Fruit fly (Drosophila melanogaster) whole organism, embryonic: Measurements from ENCODE around the gene nmdyn-D6.

Experiments used
- Aef1 ChIP-seq: fragments of 200-800 bp; sonication (Bioruptor generic); IDR thresholded peaks from 3 replicates; pipeline ENCODE4 v1.3.6; 2022; ENCODE audit warnings: missing biosample characterization, missing genetic modification characterization
- CG10147 ChIP-seq: fragments of 200-800 bp; sonication (Bioruptor generic); optimal IDR thresholded peaks from 2 replicates; lab custom pipeline; 2019; ENCODE audit warnings: missing biosample characterization, mild to moderate bottlenecking, missing genetic modification characterization, moderate library complexity
- CG11560 ChIP-seq: fragments of 200-800 bp; sonication (Bioruptor generic); IDR thresholded peaks from 3 replicates; pipeline ENCODE4 v1.3.6; 2022; ENCODE audit warnings: missing biosample characterization, missing genetic modification characterization
- CG12104 ChIP-seq: fragments of 200-800 bp; sonication (Bioruptor generic); optimal IDR thresholded peaks from 3 replicates; lab custom pipeline; 2016; ENCODE audit warnings: missing biosample characterization, missing genetic modification characterization
- CG12219 ChIP-seq: fragments of 200-800 bp; sonication (Bioruptor generic); optimal IDR thresholded peaks from 3 replicates; lab custom pipeline; 2018; ENCODE audit warnings: missing biosample characterization, mild to moderate bottlenecking, missing genetic modification characterization
- CG12744 ChIP-seq: fragments of 200-800 bp; sonication (Bioruptor generic); optimal IDR thresholded peaks from 2 replicates; lab custom pipeline; 2016; ENCODE audit warnings: missing biosample characterization, missing genetic modification characterization
- CG12769 ChIP-seq: fragments of 200-800 bp; sonication (Bioruptor generic); optimal IDR thresholded peaks from 2 replicates; lab custom pipeline; 2019; ENCODE audit warnings: missing biosample characterization, mild to moderate bottlenecking, missing genetic modification characterization, moderate library complexity
- CG13424 ChIP-seq: fragments of 200-800 bp; sonication (Bioruptor generic); optimal IDR thresholded peaks from 2 replicates; lab custom pipeline; 2019; ENCODE audit warnings: missing biosample characterization, mild to moderate bottlenecking, missing genetic modification characterization, moderate library complexity
- CG15514 ChIP-seq: fragments of 200-800 bp; sonication (Bioruptor generic); optimal IDR thresholded peaks from 3 replicates; lab custom pipeline; 2017; ENCODE audit warnings: missing biosample characterization, missing genetic modification characterization, mild to moderate bottlenecking, moderate library complexity, missing genetic modification reagents
- CG15601 ChIP-seq: fragments of 200-800 bp; sonication (Bioruptor generic); optimal IDR thresholded peaks from 3 replicates; lab custom pipeline; 2019; ENCODE audit warnings: missing biosample characterization, mild to moderate bottlenecking, missing genetic modification characterization, moderate library complexity
- CG1647 ChIP-seq: fragments of 200-800 bp; sonication (Bioruptor generic); optimal IDR thresholded peaks from 3 replicates; lab custom pipeline; 2016; ENCODE audit warnings: missing biosample characterization, missing genetic modification characterization
- CG17568 ChIP-seq: fragments of 200-800 bp; sonication (Bioruptor generic); optimal IDR thresholded peaks from 2 replicates; lab custom pipeline; 2018; ENCODE audit warnings: missing biosample characterization, mild to moderate bottlenecking, missing genetic modification characterization, moderate library complexity
- CG17829 ChIP-seq: fragments of 200-800 bp; optimal IDR thresholded peaks from 2 replicates; lab custom pipeline; 2019; ENCODE audit warnings: missing biosample characterization, mild to moderate bottlenecking, missing genetic modification characterization, moderate library complexity
- CG30403 ChIP-seq: fragments of 200-800 bp; sonication (Bioruptor generic); optimal IDR thresholded peaks from 3 replicates; lab custom pipeline; 2016; ENCODE audit warnings: missing biosample characterization, missing genetic modification characterization
- CG30431 ChIP-seq: fragments of 200-800 bp; sonication (Bioruptor generic); optimal IDR thresholded peaks from 2 replicates; lab custom pipeline; 2017; ENCODE audit warnings: missing biosample characterization, missing genetic modification characterization
- CG33213 ChIP-seq: fragments of 200-800 bp; sonication (Bioruptor generic); optimal IDR thresholded peaks from 3 replicates; lab custom pipeline; 2016; ENCODE audit warnings: missing biosample characterization, missing genetic modification characterization
- CG4328 ChIP-seq: fragments of 200-800 bp; sonication (Bioruptor generic); optimal IDR thresholded peaks from 3 replicates; lab custom pipeline; 2017; ENCODE audit warnings: missing biosample characterization, missing genetic modification reagents, missing genetic modification characterization
- CG4730 ChIP-seq: fragments of 200-800 bp; sonication (Bioruptor generic); IDR thresholded peaks from 2 replicates; pipeline ENCODE4 v1.3.6; 2022; ENCODE audit warnings: missing biosample characterization, missing genetic modification characterization
- CG4820 ChIP-seq: fragments of 200-800 bp; sonication (Bioruptor generic); optimal IDR thresholded peaks from 3 replicates; lab custom pipeline; 2016; ENCODE audit warnings: missing biosample characterization, missing genetic modification characterization
- CG5180 ChIP-seq: fragments of 200-800 bp; sonication (Bioruptor generic); optimal IDR thresholded peaks from 3 replicates; lab custom pipeline; 2017; ENCODE audit warnings: missing biosample characterization, missing genetic modification characterization, mild to moderate bottlenecking, moderate library complexity, missing genetic modification reagents
- CG6272 ChIP-seq: fragments of 200-800 bp; sonication (Bioruptor generic); IDR thresholded peaks from 2 replicates; pipeline ENCODE4 v1.3.6; 2022; ENCODE audit warnings: missing biosample characterization, missing genetic modification characterization
- CG7928 ChIP-seq: fragments of 200-800 bp; sonication (Bioruptor generic); optimal IDR thresholded peaks from 2 replicates; lab custom pipeline; 2017; ENCODE audit warnings: missing biosample characterization, mild to moderate bottlenecking, missing genetic modification characterization
- CG8359 ChIP-seq: fragments of 200-800 bp; sonication (Bioruptor generic); optimal IDR thresholded peaks from 2 replicates; lab custom pipeline; 2017; ENCODE audit warnings: missing biosample characterization, mild to moderate bottlenecking, missing genetic modification characterization, borderline replicate concordance
- CG9609 ChIP-seq: fragments of 200-800 bp; sonication (Bioruptor generic); optimal IDR thresholded peaks from 3 replicates; lab custom pipeline; 2016; ENCODE audit warnings: missing biosample characterization, missing genetic modification characterization
- CG9797 ChIP-seq: fragments of 200-800 bp; sonication (Bioruptor generic); optimal IDR thresholded peaks from 3 replicates; lab custom pipeline; 2018; ENCODE audit warnings: missing biosample characterization, mild to moderate bottlenecking, missing genetic modification characterization
- Ets65A ChIP-seq: fragments of 200-800 bp; sonication (Bioruptor generic); peaks from one replicate; lab custom pipeline; 2016; ENCODE audit warnings: missing biosample characterization, missing genetic modification characterization
- Gsc ChIP-seq: fragments of 200-800 bp; sonication (Bioruptor generic); IDR thresholded peaks from 2 replicates; pipeline ENCODE4 v1.3.6; 2022; ENCODE audit warnings: missing biosample characterization, missing genetic modification characterization
- Gug ChIP-seq: fragments of 200-800 bp; sonication (Bioruptor generic); IDR thresholded peaks from 4 replicates; pipeline ENCODE4 v1.3.6; 2022; ENCODE audit warnings: missing biosample characterization, missing genetic modification characterization
- Hr51 ChIP-seq, 2 experiments: fragments of 200-800 bp; sonication (Bioruptor generic); optimal IDR thresholded peaks; 2 replicates in 1 of 2; 3 replicates in 1 of 2; lab custom pipeline; 2016 to 2018; ENCODE audit warnings: missing biosample characterization in 2 of 2, missing genetic modification characterization in 2 of 2, mild to moderate bottlenecking in 1 of 2, moderate library complexity in 1 of 2
- Mad ChIP-seq: fragments of 200-800 bp; sonication (Bioruptor generic); optimal IDR thresholded peaks from 2 replicates; lab custom pipeline; 2016; ENCODE audit warnings: missing biosample characterization, missing genetic modification characterization
- NfI ChIP-seq: fragments of 200-800 bp; sonication (Bioruptor generic); optimal IDR thresholded peaks from 3 replicates; lab custom pipeline; 2018; ENCODE audit warnings: missing biosample characterization, mild to moderate bottlenecking, missing genetic modification characterization, moderate library complexity
- Opbp ChIP-seq: fragments of 200-800 bp; sonication (Bioruptor generic); IDR thresholded peaks from 3 replicates; pipeline ENCODE4 v1.3.6; 2022; ENCODE audit warnings: missing biosample characterization, missing genetic modification characterization; ENCODE audit not compliant: partially characterized antibody
- Optix ChIP-seq: fragments of 200-800 bp; sonication (Bioruptor generic); IDR thresholded peaks from 3 replicates; pipeline ENCODE4 v1.3.6; 2022; ENCODE audit warnings: missing biosample characterization, missing genetic modification characterization
- Pdp1 ChIP-seq, 2 experiments: fragments of 200-800 bp; sonication (Bioruptor generic); optimal IDR thresholded peaks; 3 replicates each; lab custom pipeline; 2016; ENCODE audit warnings: missing biosample characterization in 2 of 2, missing genetic modification characterization in 2 of 2, mild to moderate bottlenecking in 1 of 2, moderate library complexity in 1 of 2
- Ravus ChIP-seq: fragments of 200-800 bp; sonication (Bioruptor generic); IDR thresholded peaks from 2 replicates; pipeline ENCODE4 v1.3.6; 2022; ENCODE audit warnings: missing biosample characterization, missing genetic modification characterization
- Rfx ChIP-seq: fragments of 200-800 bp; sonication (Bioruptor generic); IDR thresholded peaks from 2 replicates; pipeline ENCODE4 v1.3.6; 2022; ENCODE audit warnings: missing biosample characterization, missing genetic modification characterization
- Scr ChIP-seq: fragments of 200-800 bp; sonication (Bioruptor generic); IDR thresholded peaks from 2 replicates; pipeline ENCODE4 v1.3.6; 2022; ENCODE audit warnings: missing biosample characterization, missing genetic modification characterization; ENCODE audit not compliant: partially characterized antibody
- Side ChIP-seq: fragments of 200-800 bp; sonication (Bioruptor generic); optimal IDR thresholded peaks from 2 replicates; lab custom pipeline; 2016; ENCODE audit warnings: missing biosample characterization, missing genetic modification characterization
- Spps ChIP-seq: fragments of 200-800 bp; sonication (Bioruptor generic); optimal IDR thresholded peaks from 2 replicates; lab custom pipeline; 2018; ENCODE audit warnings: missing biosample characterization, mild to moderate bottlenecking, missing genetic modification characterization
- ash1 ChIP-seq: fragments of 200-800 bp; sonication (Bioruptor generic); optimal IDR thresholded peaks from 2 replicates; lab custom pipeline; 2018; ENCODE audit warnings: missing biosample characterization, mild to moderate bottlenecking, missing genetic modification characterization
- az2 ChIP-seq: fragments of 200-800 bp; sonication (Bioruptor generic); optimal IDR thresholded peaks from 3 replicates; lab custom pipeline; 2016; ENCODE audit warnings: missing biosample characterization, missing genetic modification characterization
- dysf ChIP-seq: fragments of 200-800 bp; sonication (Bioruptor generic); IDR thresholded peaks from 3 replicates; pipeline ENCODE4 v1.3.6; 2022; ENCODE audit warnings: missing biosample characterization, missing genetic modification characterization
- gfzf ChIP-seq: fragments of 200-800 bp; sonication (Bioruptor generic); optimal IDR thresholded peaks from 2 replicates; lab custom pipeline; 2016; ENCODE audit warnings: missing biosample characterization, mild to moderate bottlenecking, missing genetic modification characterization, moderate library complexity
- ham ChIP-seq: fragments of 200-800 bp; sonication (Bioruptor generic); IDR thresholded peaks from 2 replicates; pipeline ENCODE4 v1.3.6; 2022; ENCODE audit warnings: missing biosample characterization, missing genetic modification characterization
- hth ChIP-seq: fragments of >200 bp; optimal IDR thresholded peaks from 2 replicates; lab custom pipeline; 2017; ENCODE audit warnings: inconsistent platforms
- kah ChIP-seq: fragments of 200-800 bp; sonication (Bioruptor generic); optimal IDR thresholded peaks from 2 replicates; lab custom pipeline; 2018; ENCODE audit warnings: missing biosample characterization, mild to moderate bottlenecking, missing genetic modification characterization
- otp ChIP-seq: fragments of 200-800 bp; sonication (Bioruptor generic); IDR thresholded peaks from 3 replicates; pipeline ENCODE4, ENCODE4 v1.3.6; 2022; ENCODE audit warnings: missing biosample characterization, missing genetic modification characterization
- pros ChIP-seq: fragments of 200-800 bp; sonication (Bioruptor generic); optimal IDR thresholded peaks from 3 replicates; lab custom pipeline; 2019; ENCODE audit warnings: missing biosample characterization, mild to moderate bottlenecking, missing genetic modification characterization, moderate library complexity
- repo ChIP-seq: fragments of 200-800 bp; sonication (Bioruptor generic); optimal IDR thresholded peaks from 2 replicates; lab custom pipeline; 2016; ENCODE audit warnings: missing biosample characterization, missing genetic modification characterization
- sna ChIP-seq: fragments of 200-800 bp; sonication (Bioruptor generic); IDR thresholded peaks from 2 replicates; pipeline ENCODE4 v1.3.6; 2022; ENCODE audit warnings: missing biosample characterization, missing genetic modification characterization; ENCODE audit not compliant: partially characterized antibody
- usp ChIP-seq: fragments of >200 bp; optimal IDR thresholded peaks from 2 replicates; lab custom pipeline; 2017; ENCODE audit warnings: missing biosample characterization, missing genetic modification characterization

The nmdyn-D6 gene

dm6 chrX:14633168-14633567 lies 49.7 kb downstream of the nmdyn-D6 start (continued):
- TF ChIP-seq Pdp1 (GFP tag; optimal IDR thresholded peaks at IDR 0.05; lab: Kevin White, UChicago) = peak; percentile 24 to 46
- no peak for TF ChIP-seq Rfx
- peak; percentile 40; the same call in 1 of the 3 replicates for TF ChIP-seq Optix (GFP tag; lab: Robert Waterston, UW)
- TF ChIP-seq CG4328 (GFP tag; lab: Kevin White, UChicago) = no peak
- no peak for TF ChIP-seq Opbp (GFP tag; lab: Robert Waterston, UW)
- no peak for TF ChIP-seq sna (GFP tag; lab: Robert Waterston, UW)
- peak; percentile 78 for TF ChIP-seq CG15601 (tag; lab: Kevin White, UChicago)
- peak; percentile 53; the same call in 2 of the 3 replicates for TF ChIP-seq otp (GFP tag; lab: Robert Waterston, UW)
- TF ChIP-seq Gug = peak; percentile 38; the same call in 1 of the 4 replicates
- TF ChIP-seq CG9609 (GFP tag; lab: Kevin White, UChicago) = peak; percentile 54
- TF ChIP-seq ham (GFP tag; lab: Robert Waterston, UW) = no peak
- TF ChIP-seq Scr (GFP tag; lab: Robert Waterston, UW) = no peak
- TF ChIP-seq CG15514 (GFP tag; lab: Kevin White, UChicago) = peak; percentile 44
- no peak for TF ChIP-seq ash1
- TF ChIP-seq CG5180 (GFP tag; lab: Kevin White, UChicago) = peak; percentile 23
- no peak for TF ChIP-seq CG6272 (GFP tag; lab: Robert Waterston, UW)
- TF ChIP-seq CG7928 = no peak
- TF ChIP-seq NfI (GFP tag; lab: Kevin White, UChicago) = peak; percentile 21
- no peak; the same call in 1 of the 3 replicates for TF ChIP-seq Aef1 (GFP tag; lab: Robert Waterston, UW)
- TF ChIP-seq pros (GFP tag; lab: Kevin White, UChicago) = no peak
- peak; percentile 29 for TF ChIP-seq CG12219 (GFP tag; lab: Kevin White, UChicago)
- TF ChIP-seq Ets65A (GFP tag; lab: Kevin White, UChicago) = peak; percentile 93
- TF ChIP-seq CG17568 (GFP tag; lab: Kevin White, UChicago) = peak; percentile 67
- TF ChIP-seq CG17829 (tag; lab: Kevin White, UChicago) = peak; percentile 38
- peak; percentile 52 for TF ChIP-seq CG30431 (GFP tag; lab: Kevin White, UChicago)
- TF ChIP-seq dysf (GFP tag; lab: Robert Waterston, UW) = peak; percentile 53; the same call in 2 of the 3 replicates
- peak; percentile 12 for TF ChIP-seq Mad (GFP tag; lab: Kevin White, UChicago)
- peak; percentile 8 for TF ChIP-seq CG33213 (GFP tag; lab: Kevin White, UChicago)
- peak; percentile 59 for TF ChIP-seq CG12104 (GFP tag; lab: Kevin White, UChicago)
- TF ChIP-seq Gsc = no peak
- no peak for TF ChIP-seq CG11560 (tag; lab: Robert Waterston, UW)
- peak; percentile 59 for TF ChIP-seq CG13424 (tag; lab: Kevin White, UChicago)
- no peak for TF ChIP-seq CG4730 (GFP tag; lab: Robert Waterston, UW)
- TF ChIP-seq repo (GFP tag; lab: Kevin White, UChicago) = peak; percentile 12
- peak; percentile 59 for TF ChIP-seq CG30403
- no peak for TF ChIP-seq usp (GFP tag; lab: Kevin White, UChicago)
- peak; percentile 15 for TF ChIP-seq CG12744
- peak; percentile 65 for TF ChIP-seq Spps
- no peak for TF ChIP-seq CG10147 (GFP tag; lab: Kevin White, UChicago)
- TF ChIP-seq Side = peak; percentile 52
- no peak for TF ChIP-seq CG8359 (GFP tag; lab: Kevin White, UChicago)
- TF ChIP-seq CG1647 = no peak
- no peak for TF ChIP-seq hth (lab: Kevin White, UChicago)
- TF ChIP-seq CG12769 = no peak
- peak; percentile 57 for TF ChIP-seq CG4820
- TF ChIP-seq Hr51 (GFP tag; optimal IDR thresholded peaks at IDR 0.05; lab: Kevin White, UChicago) = peak in 1 of 2 experiments; percentile 50
- TF ChIP-seq CG9797 (GFP tag; lab: Kevin White, UChicago) = no peak
- no peak for TF ChIP-seq kah (GFP tag; lab: Kevin White, UChicago)
- peak; percentile 66 for TF ChIP-seq az2 (GFP tag; lab: Kevin White, UChicago)
- no peak for TF ChIP-seq gfzf (GFP tag; lab: Kevin White, UChicago)
- TF ChIP-seq Ravus = 0 out of 2 replicates have a peak, but pooled peaks have one; percentile 1
